Fruit fly (Drosophila melanogaster): ENCODE data around the gene bbg.

DNA sequence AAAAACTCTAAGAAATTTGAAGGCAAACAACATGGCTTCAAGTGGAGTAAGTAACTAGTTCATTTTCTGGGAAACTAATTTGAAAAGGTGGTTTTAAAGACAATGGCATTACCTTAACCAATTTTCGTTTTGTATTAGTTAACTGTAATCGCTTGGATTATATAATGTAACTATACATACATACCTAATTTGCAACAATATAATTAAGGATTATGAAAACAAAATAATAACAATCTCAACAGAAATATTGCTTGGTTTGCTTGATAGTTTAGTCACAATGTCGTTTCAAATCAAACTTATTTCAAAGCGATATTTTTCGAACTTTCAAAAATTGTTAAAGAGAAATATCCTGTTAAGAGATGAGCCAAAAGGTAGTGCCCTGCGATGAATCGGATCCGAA is 18.6 kb downstream of the bbg start, which contains the start of gene CG9592:
- no peak for TF ChIP-seq CG12605 (GFP tag; IDR thresholded peaks at IDR 0.05)
- no peak for TF ChIP-seq Ets98B (GFP tag; IDR thresholded peaks at IDR 0.05)
- TF ChIP-seq rn (GFP tag; IDR thresholded peaks at IDR 0.05): no peak
- no peak for TF ChIP-seq CG9948 (tag; optimal IDR thresholded peaks at IDR 0.05)
- TF ChIP-seq CG15710 (tag; optimal IDR thresholded peaks at IDR 0.05): no peak
- TF ChIP-seq CG34367 (tag; optimal IDR thresholded peaks at IDR 0.05): no peak
- no peak for TF ChIP-seq CG14655 (GFP tag; optimal IDR thresholded peaks at IDR 0.05)
- TF ChIP-seq D1 (tag; optimal IDR thresholded peaks at IDR 0.05): no peak
- no peak for TF ChIP-seq CG4496 (GFP tag; IDR thresholded peaks at IDR 0.05)
- no peak for TF ChIP-seq EcR (GFP tag; optimal IDR thresholded peaks at IDR 0.05)
- TF ChIP-seq Pif1B (GFP tag; optimal IDR thresholded peaks at IDR 0.05): no peak
- no peak for TF ChIP-seq CG13204 (GFP tag; optimal IDR thresholded peaks at IDR 0.05)
- no peak for TF ChIP-seq CG17806 (tag; optimal IDR thresholded peaks at IDR 0.05)
- TF ChIP-seq CG8301 (tag; optimal IDR thresholded peaks at IDR 0.05): no peak
